Worm (Caenorhabditis elegans): ENCODE results near the gene dyf-17.

The dyf-17 gene

ce11 chrV:19119260-19119659 is 8.1 kb upstream of the dyf-17 start, which contains the start of gene Y39B6A.13:
Gene Y39B6A.13 (minus strand): TSS chrV:19119425.
- peak; percentile 63 for TF ChIP-seq lin-54 (GFP tag; optimal IDR thresholded peaks at IDR 0.05)
- peak; percentile 15 for TF ChIP-seq efl-1 (GFP tag; optimal IDR thresholded peaks at IDR 0.05)
- TF ChIP-seq snpc-1.1 (tag; optimal IDR thresholded peaks at IDR 0.05; ENCODE audit: insufficient read depth), result no peak
- peak; percentile 98 for TF ChIP-seq attf-3 (GFP tag; conservative IDR thresholded peaks at IDR 0.05)
- TF ChIP-seq lin-35 (GFP tag; optimal IDR thresholded peaks at IDR 0.05), result peak in 1 of 3 experiments; percentile 56
- peak; percentile 21 for TF ChIP-seq dpl-1 (GFP tag; optimal IDR thresholded peaks at IDR 0.05)
- peak; percentile 18 for TF ChIP-seq lsl-1 (GFP tag; optimal IDR thresholded peaks at IDR 0.05)
- no peak for TF ChIP-seq atf-7 (tag; optimal IDR thresholded peaks at IDR 0.05)
- no peak for TF ChIP-seq ekl-4 (GFP tag; IDR thresholded peaks at IDR 0.05)
- TF ChIP-seq D2030.7 (GFP tag; IDR thresholded peaks at IDR 0.05), result peak; percentile 19; the same call in 1 of the 2 replicates
- no peak for TF ChIP-seq K12H6.12 (tag; optimal IDR thresholded peaks at IDR 0.05)
- no peak for TF ChIP-seq Y79H2A.3 (GFP tag; conservative IDR thresholded peaks at IDR 0.05)
- TF ChIP-seq attf-5 (GFP tag; optimal IDR thresholded peaks at IDR 0.05), result no peak
- no peak for TF ChIP-seq hsf-1 (GFP tag; IDR thresholded peaks at IDR 0.05)
- TF ChIP-seq hmg-20 (GFP tag; IDR thresholded peaks at IDR 0.05), result no peak
- TF ChIP-seq akir-1 (GFP tag; optimal IDR thresholded peaks at IDR 0.05), result no peak
- TF ChIP-seq madf-6 (GFP tag; IDR thresholded peaks at IDR 0.05), result peak; percentile 30; the same call in 1 of the 2 replicates
- TF ChIP-seq bed-2 (GFP tag; IDR thresholded peaks at IDR 0.05), result no peak

DNA sequence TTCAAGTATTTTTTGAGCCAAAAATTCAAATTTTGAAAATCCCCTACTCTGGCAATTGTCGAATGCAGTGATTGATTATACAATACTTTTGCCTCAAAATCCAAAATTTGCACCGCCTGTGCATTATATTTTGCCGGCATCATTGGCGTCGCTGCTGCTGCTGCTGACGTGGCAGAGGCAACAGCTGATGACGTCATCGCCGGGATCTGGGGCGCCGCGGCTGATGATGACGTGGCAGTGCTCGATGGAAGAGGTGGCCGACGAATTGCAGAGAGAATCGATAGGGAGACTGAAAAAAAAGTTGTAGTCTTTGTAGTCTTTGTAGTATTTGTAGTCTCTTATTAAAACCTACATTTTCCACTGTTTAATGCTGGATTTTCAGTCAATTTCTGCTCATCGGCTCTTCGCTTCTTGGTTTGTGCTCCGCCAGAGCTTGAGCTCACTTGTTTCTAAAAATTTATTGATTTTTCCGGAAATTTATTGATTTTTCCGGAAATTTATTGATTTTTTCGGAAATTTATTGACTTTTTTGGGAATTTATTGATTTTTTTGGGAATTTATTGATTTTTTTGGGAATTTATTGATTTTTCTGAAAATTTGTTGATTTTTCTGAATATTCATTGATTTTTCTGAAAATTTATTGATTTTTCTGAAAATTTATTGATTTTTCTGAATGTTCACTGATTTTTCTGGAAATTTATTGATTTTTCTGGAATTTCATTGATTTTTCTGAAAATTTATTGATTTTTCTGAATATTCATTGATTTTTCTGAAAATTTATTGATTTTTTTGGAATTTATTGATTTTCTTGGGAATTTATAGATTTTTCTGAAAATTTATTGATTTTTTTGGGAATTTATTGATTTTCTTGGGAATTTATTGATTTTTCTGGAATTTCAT is 6.3 kb upstream of the dyf-17 start:
- no peak for TF ChIP-seq mcd-1 (GFP tag; IDR thresholded peaks at IDR 0.05)
- TF ChIP-seq zfh-2 (GFP tag; conservative IDR thresholded peaks at IDR 0.05), result peak; percentile 74
- no peak for TF ChIP-seq F10E7.11 (tag; optimal IDR thresholded peaks at IDR 0.05)
- TF ChIP-seq ztf-25 (GFP tag; IDR thresholded peaks at IDR 0.05), result no peak
- TF ChIP-seq B0019.2 (GFP tag; conservative IDR thresholded peaks at IDR 0.05), result no peak
- TF ChIP-seq xnd-1 (tag; optimal IDR thresholded peaks at IDR 0.05), result no peak
- no peak for TF ChIP-seq ztf-3 (GFP tag; optimal IDR thresholded peaks at IDR 0.05)

DNA sequence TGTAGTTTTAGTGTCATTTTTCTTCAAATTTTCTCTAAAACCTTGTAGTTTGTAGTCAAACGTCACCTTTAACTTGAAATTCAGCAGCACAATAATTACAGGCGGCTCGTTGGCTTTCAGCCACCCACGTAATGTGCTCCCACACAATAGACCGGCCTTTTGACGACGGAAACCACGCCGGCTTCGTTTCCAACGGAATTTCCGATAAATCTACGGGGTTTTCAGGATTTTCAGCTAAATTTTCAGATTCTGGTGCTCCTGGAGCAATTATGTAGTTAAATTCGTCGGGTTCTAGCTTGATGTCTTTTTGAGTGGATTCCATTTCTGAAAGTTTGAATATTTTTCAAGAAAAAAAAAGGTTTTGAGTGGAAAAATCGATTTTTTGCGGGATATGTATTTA is 2.7 kb upstream of the dyf-17 start, which contains the start of gene bed-1:
bed-1 (minus strand) TSS at position 337 of the 400 bp plus-strand sequence.
- TF ChIP-seq madf-6 (GFP tag; IDR thresholded peaks at IDR 0.05) (no peak), madf-8 (GFP tag; conservative IDR thresholded peaks at IDR 0.05) (no peak), ceh-79 (tag; optimal IDR thresholded peaks at IDR 0.05) (no peak), ztf-25 (GFP tag; IDR thresholded peaks at IDR 0.05) (no peak), snpc-4 (GFP tag; optimal IDR thresholded peaks at IDR 0.05) (no peak), snpc-4 (tag; optimal IDR thresholded peaks at IDR 0.05) (no peak), F10E7.11 (tag; optimal IDR thresholded peaks at IDR 0.05) (no peak), somi-1 (GFP tag; optimal IDR thresholded peaks at IDR 0.05) (no peak), pha-4 (tag; optimal IDR thresholded peaks at IDR 0.05) (no peak), F57C9.4 (tag; optimal IDR thresholded peaks at IDR 0.05) (no peak), hrde-1 (tag; optimal IDR thresholded peaks at IDR 0.05; ENCODE audit: borderline replicate concordance) (no peak), lin-54 (GFP tag; optimal IDR thresholded peaks at IDR 0.05) (no peak), ccch-3 (GFP tag; optimal IDR thresholded peaks at IDR 0.05) (no peak), aptf-2 (GFP tag; conservative IDR thresholded peaks at IDR 0.05) (no peak), attf-6 (GFP tag; IDR thresholded peaks at IDR 0.05) (no peak), ceh-100 (GFP tag; IDR thresholded peaks at IDR 0.05) (no peak), K12H6.12 (tag; optimal IDR thresholded peaks at IDR 0.05) (no peak), nhr-120 (GFP tag; IDR thresholded peaks at IDR 0.05) (no peak), attf-3 (GFP tag; conservative IDR thresholded peaks at IDR 0.05) (no peak)

All from whole organism, young adult.